Worm (Caenorhabditis elegans) whole organism, early embryonic: ENCODE measurements around the gene F47C12.8.

Source experiments
- ama-1 ChIP-seq: fragments of 150-350 bp; optimal IDR thresholded peaks from 2 replicates; lab custom pipeline; 2014
- ceh-36 ChIP-seq: sonication (generic microtip); optimal IDR thresholded peaks from 2 replicates; lab custom pipeline; 2016; ENCODE audit warnings: missing genetic modification characterization, inconsistent platforms, missing compliant biosample characterization
- ets-7 ChIP-seq: sonication (generic microtip); optimal IDR thresholded peaks from 2 replicates; lab custom pipeline; 2016; ENCODE audit warnings: missing genotype, missing genetic modification characterization, missing compliant biosample characterization
- flt-1 ChIP-seq: fragments of 200-800 bp; sonication (Bioruptor generic); IDR thresholded peaks from 2 replicates; pipeline ENCODE4 v1.3.6; 2022; ENCODE audit warnings: missing genetic modification characterization, missing compliant biosample characterization
- hmbx-1 ChIP-seq: sonication (generic microtip); optimal IDR thresholded peaks from 2 replicates; lab custom pipeline; 2016; ENCODE audit warnings: mild to moderate bottlenecking, missing genetic modification characterization, missing compliant biosample characterization
- hnd-1 ChIP-seq: sonication (generic microtip); optimal IDR thresholded peaks from 2 replicates; lab custom pipeline; 2016; ENCODE audit warnings: missing genetic modification characterization, missing compliant biosample characterization
- pes-1 ChIP-seq: fragments of 200-800 bp; sonication (Bioruptor generic); IDR thresholded peaks from 2 replicates; pipeline ENCODE4 v1.3.6; 2022; ENCODE audit warnings: missing genetic modification reagents, missing genetic modification characterization, missing compliant biosample characterization
- scrt-1 ChIP-seq: fragments of 200-800 bp; sonication (Bioruptor generic); IDR thresholded peaks from 2 replicates; pipeline ENCODE4 v1.3.6; 2022; ENCODE audit warnings: missing genetic modification characterization, missing compliant biosample characterization
- sea-1 ChIP-seq: fragments of 200-800 bp; sonication (Bioruptor generic); conservative IDR thresholded peaks from 2 replicates; pipeline ENCODE4 v1.3.6; 2022; ENCODE audit warnings: missing genetic modification characterization, missing compliant biosample characterization
- tbx-11 ChIP-seq: fragments of 200-800 bp; sonication (Bioruptor generic); IDR thresholded peaks from 2 replicates; pipeline ENCODE4 v1.3.6; 2022; ENCODE audit warnings: missing genetic modification characterization, missing compliant biosample characterization
- tra-4 ChIP-seq: sonication (generic microtip); optimal IDR thresholded peaks from 2 replicates; lab custom pipeline; 2017; ENCODE audit warnings: missing genetic modification characterization, missing compliant biosample characterization

DNA sequence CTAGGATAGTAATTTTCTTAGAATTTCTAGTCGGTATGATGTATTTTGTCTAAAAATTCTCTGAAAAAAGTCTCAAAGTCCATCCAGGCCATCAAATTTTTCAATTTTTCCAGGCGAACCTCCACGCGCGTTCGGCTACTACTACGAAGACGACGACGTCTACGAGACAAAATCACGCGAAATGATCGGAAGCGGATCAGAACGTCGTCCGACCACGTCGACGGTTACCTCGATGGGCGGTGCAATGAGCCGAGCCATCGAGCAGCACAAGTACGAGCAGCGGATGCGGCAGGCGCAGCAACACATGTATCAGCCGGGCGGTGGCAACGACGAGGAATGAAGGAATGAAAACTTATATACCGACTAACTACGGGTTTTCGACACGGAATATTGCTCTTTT lies 15.2 kb upstream of the F47C12.8 start:
- TF ChIP-seq hmbx-1 (tag; lab: Kevin White, UChicago), result no peak
- TF ChIP-seq tbx-11, result no peak
- TF ChIP-seq flt-1 (GFP tag; lab: Robert Waterston, UW), result no peak
- no peak for TF ChIP-seq ama-1 (lab: Kevin White, UChicago)
- no peak for TF ChIP-seq sea-1 (GFP tag; lab: Robert Waterston, UW)
- no peak for TF ChIP-seq ets-7 (tag; lab: Kevin White, UChicago)
- TF ChIP-seq tra-4 (tag; lab: Kevin White, UChicago), result no peak
- no peak for TF ChIP-seq scrt-1 (GFP tag; lab: Robert Waterston, UW)
- TF ChIP-seq hnd-1, result no peak
- TF ChIP-seq pes-1 (GFP tag; lab: Robert Waterston, UW), result no peak
- no peak for TF ChIP-seq ceh-36
